Fruit fly (Drosophila melanogaster) whole organism, embryonic: Measurements from ENCODE around the gene pps.
A peak's percentile ranks its signal among the peaks of the same experiment; 100 is the strongest.

Experiments used
- ATbp ChIP-seq: fragments of 200-800 bp; sonication (Bioruptor generic); optimal IDR thresholded peaks from 2 replicates; lab custom pipeline; 2017; ENCODE audit warnings: missing biosample characterization, mild to moderate bottlenecking, missing genetic modification characterization, missing genetic modification reagents
- Bdp1 ChIP-seq: fragments of 200-800 bp; sonication (Bioruptor generic); optimal IDR thresholded peaks from 3 replicates; lab custom pipeline; 2016; ENCODE audit warnings: missing biosample characterization, missing genetic modification characterization
- CG10321 ChIP-seq: fragments of 200-800 bp; sonication (Bioruptor generic); IDR thresholded peaks from 2 replicates; pipeline ENCODE4 v1.3.6; 2022; ENCODE audit warnings: missing biosample characterization, missing genetic modification characterization
- CG10959 ChIP-seq: fragments of 200-800 bp; sonication (Bioruptor generic); IDR thresholded peaks from 2 replicates; pipeline ENCODE4 v1.3.6; 2022; ENCODE audit warnings: missing biosample characterization, missing genetic modification characterization
- CG10979 ChIP-seq: fragments of 200-800 bp; sonication (Bioruptor generic); optimal IDR thresholded peaks from 2 replicates; lab custom pipeline; 2018; ENCODE audit warnings: missing biosample characterization, mild to moderate bottlenecking, missing genetic modification characterization, moderate library complexity
- CG11560 ChIP-seq: fragments of 200-800 bp; sonication (Bioruptor generic); IDR thresholded peaks from 3 replicates; pipeline ENCODE4 v1.3.6; 2022; ENCODE audit warnings: missing biosample characterization, missing genetic modification characterization
- CG13123 ChIP-seq: fragments of 200-800 bp; sonication (Bioruptor generic); optimal IDR thresholded peaks from 2 replicates; lab custom pipeline; 2016; ENCODE audit warnings: missing biosample characterization, missing genetic modification characterization
- CG15601 ChIP-seq: fragments of 200-800 bp; sonication (Bioruptor generic); optimal IDR thresholded peaks from 3 replicates; lab custom pipeline; 2019; ENCODE audit warnings: missing biosample characterization, mild to moderate bottlenecking, missing genetic modification characterization, moderate library complexity
- CG2199 ChIP-seq: fragments of 200-800 bp; sonication (Bioruptor generic); IDR thresholded peaks from 3 replicates; pipeline ENCODE4 v1.3.6; 2022; ENCODE audit warnings: missing biosample characterization, missing genetic modification characterization
- CG2678 ChIP-seq: fragments of 200-800 bp; sonication (Bioruptor generic); optimal IDR thresholded peaks from 3 replicates; lab custom pipeline; 2019; ENCODE audit warnings: missing biosample characterization, mild to moderate bottlenecking, missing genetic modification characterization, moderate library complexity
- CG3065 ChIP-seq: fragments of 200-800 bp; sonication (Bioruptor generic); optimal IDR thresholded peaks from 2 replicates; lab custom pipeline; 2016; ENCODE audit warnings: missing biosample characterization, missing genetic modification characterization
- CG3995 ChIP-seq: fragments of 200-800 bp; sonication (Bioruptor generic); optimal IDR thresholded peaks from 3 replicates; lab custom pipeline; 2016; ENCODE audit warnings: missing biosample characterization, missing genetic modification characterization
- CG42726 ChIP-seq: fragments of 200-800 bp; sonication (Bioruptor generic); IDR thresholded peaks from 2 replicates; pipeline ENCODE4 v1.3.6; 2022; ENCODE audit warnings: missing biosample characterization, missing genetic modification characterization; ENCODE audit not compliant: partially characterized antibody
- CG4730 ChIP-seq: fragments of 200-800 bp; sonication (Bioruptor generic); IDR thresholded peaks from 2 replicates; pipeline ENCODE4 v1.3.6; 2022; ENCODE audit warnings: missing biosample characterization, missing genetic modification characterization
- CG9727 ChIP-seq: fragments of 200-800 bp; sonication (Bioruptor generic); optimal IDR thresholded peaks from 3 replicates; lab custom pipeline; 2017; ENCODE audit warnings: missing biosample characterization, mild to moderate bottlenecking, missing genetic modification characterization
- CTCF ChIP-seq: fragments of 200-800 bp; sonication (Bioruptor generic); optimal IDR thresholded peaks from 2 replicates; lab custom pipeline; 2017; ENCODE audit warnings: missing biosample characterization, mild to moderate bottlenecking, missing genetic modification characterization, moderate library complexity
- CrebB ChIP-seq: fragments of 200-800 bp; sonication (Bioruptor generic); optimal IDR thresholded peaks from 3 replicates; lab custom pipeline; 2018; ENCODE audit warnings: missing biosample characterization, mild to moderate bottlenecking, missing genetic modification characterization
- D19A ChIP-seq: fragments of 200-800 bp; optimal IDR thresholded peaks from 3 replicates; lab custom pipeline; 2019; ENCODE audit warnings: missing biosample characterization, mild to moderate bottlenecking, missing genetic modification characterization, moderate library complexity
- D19B ChIP-seq: fragments of 200-800 bp; sonication (Bioruptor generic); optimal IDR thresholded peaks from 2 replicates; lab custom pipeline; 2017; ENCODE audit warnings: missing biosample characterization, mild to moderate bottlenecking, missing genetic modification characterization
- Ets65A ChIP-seq: fragments of 200-800 bp; sonication (Bioruptor generic); peaks from one replicate; lab custom pipeline; 2016; ENCODE audit warnings: missing biosample characterization, missing genetic modification characterization
- HmgZ ChIP-seq: fragments of 200-800 bp; sonication (Bioruptor generic); optimal IDR thresholded peaks from 2 replicates; lab custom pipeline; 2018; ENCODE audit warnings: missing biosample characterization, mild to moderate bottlenecking, missing genetic modification characterization
- Hr78 ChIP-seq, 2 experiments: fragments of 200-800 bp in 1 of 2; fragments of >200 bp in 1 of 2; sonication (Bioruptor generic) in 1 of 2; optimal IDR thresholded peaks; 2 replicates each; lab custom pipeline; 2017 to 2019; ENCODE audit warnings: missing biosample characterization in 2 of 2, missing genetic modification characterization in 2 of 2, mild to moderate bottlenecking in 1 of 2, moderate library complexity in 1 of 2
- Lhr ChIP-seq: fragments of 200-800 bp; sonication (Bioruptor generic); optimal IDR thresholded peaks from 3 replicates; lab custom pipeline; 2017; ENCODE audit warnings: mild to moderate bottlenecking, missing biosample characterization, missing genetic modification reagents, missing genetic modification characterization
- MESR4 ChIP-seq: fragments of 200-800 bp; sonication (Bioruptor generic); optimal IDR thresholded peaks from 2 replicates; lab custom pipeline; 2018; ENCODE audit warnings: missing biosample characterization, mild to moderate bottlenecking, missing genetic modification characterization, moderate library complexity
- PHDP ChIP-seq: fragments of 200-800 bp; sonication (Bioruptor generic); optimal IDR thresholded peaks from 3 replicates; lab custom pipeline; 2018; ENCODE audit warnings: missing biosample characterization, mild to moderate bottlenecking, missing genetic modification characterization, moderate library complexity
- Pdp1 ChIP-seq, 2 experiments: fragments of 200-800 bp; sonication (Bioruptor generic); optimal IDR thresholded peaks; 3 replicates each; lab custom pipeline; 2016; ENCODE audit warnings: missing biosample characterization in 2 of 2, missing genetic modification characterization in 2 of 2, mild to moderate bottlenecking in 1 of 2, moderate library complexity in 1 of 2
- YL-1 ChIP-seq: fragments of 200-800 bp; sonication (Bioruptor generic); optimal IDR thresholded peaks from 3 replicates; lab custom pipeline; 2017; ENCODE audit warnings: missing biosample characterization, mild to moderate bottlenecking, missing genetic modification characterization
- amos ChIP-seq: fragments of 200-800 bp; sonication (Bioruptor generic); IDR thresholded peaks from 2 replicates; pipeline ENCODE4 v1.3.6; 2022; ENCODE audit warnings: missing biosample characterization, missing genetic modification characterization; ENCODE audit not compliant: partially characterized antibody
- cas ChIP-seq: fragments of 200-800 bp; sonication (Bioruptor generic); IDR thresholded peaks from 2 replicates; pipeline ENCODE4 v1.3.6; 2022; ENCODE audit warnings: missing biosample characterization, missing genetic modification characterization
- dysf ChIP-seq: fragments of 200-800 bp; sonication (Bioruptor generic); IDR thresholded peaks from 3 replicates; pipeline ENCODE4 v1.3.6; 2022; ENCODE audit warnings: missing biosample characterization, missing genetic modification characterization
- emc ChIP-seq: fragments of 200-800 bp; sonication (Bioruptor generic); optimal IDR thresholded peaks from 2 replicates; lab custom pipeline; 2016; ENCODE audit warnings: missing biosample characterization, missing genetic modification characterization
- en ChIP-seq: fragments of 200-800 bp; sonication (Bioruptor generic); optimal IDR thresholded peaks from 2 replicates; lab custom pipeline; 2016; ENCODE audit warnings: missing biosample characterization, missing genetic modification characterization
- fd96Cb ChIP-seq: fragments of 200-800 bp; sonication (Bioruptor generic); optimal IDR thresholded peaks from 2 replicates; lab custom pipeline; 2018; ENCODE audit warnings: missing biosample characterization, mild to moderate bottlenecking, missing genetic modification characterization, moderate library complexity
- gcm2 ChIP-seq: fragments of 200-800 bp; sonication (Bioruptor generic); optimal IDR thresholded peaks from 2 replicates; lab custom pipeline; 2016; ENCODE audit warnings: missing biosample characterization, missing genetic modification characterization
- gt ChIP-seq: fragments of 200-800 bp; sonication (Bioruptor generic); IDR thresholded peaks from 2 replicates; pipeline ENCODE4 v1.3.6; 2022; ENCODE audit warnings: missing biosample characterization, missing genetic modification characterization
- hbn ChIP-seq: fragments of 200-800 bp; sonication (Bioruptor generic); IDR thresholded peaks from 2 replicates; pipeline ENCODE4 v1.3.6; 2022; ENCODE audit warnings: missing biosample characterization, missing genetic modification characterization; ENCODE audit not compliant: partially characterized antibody
- her ChIP-seq: fragments of 200-800 bp; sonication (Bioruptor generic); optimal IDR thresholded peaks from 2 replicates; lab custom pipeline; 2016; ENCODE audit warnings: missing biosample characterization, missing genetic modification characterization
- hth ChIP-seq: fragments of >200 bp; optimal IDR thresholded peaks from 2 replicates; lab custom pipeline; 2017; ENCODE audit warnings: inconsistent platforms
- insv ChIP-seq, 2 experiments: fragments of 200-800 bp; sonication (Bioruptor generic); optimal IDR thresholded peaks; 3 replicates each; lab custom pipeline; 2016 to 2018; ENCODE audit warnings: missing biosample characterization in 2 of 2, missing genetic modification characterization in 2 of 2
- lilli ChIP-seq: fragments of 200-800 bp; sonication (Bioruptor generic); optimal IDR thresholded peaks from 3 replicates; lab custom pipeline; 2016; ENCODE audit warnings: missing biosample characterization, missing genetic modification characterization
- mam ChIP-seq: fragments of 200-800 bp; sonication (Bioruptor generic); optimal IDR thresholded peaks from 3 replicates; lab custom pipeline; 2016; ENCODE audit warnings: missing biosample characterization, missing genetic modification characterization
- mirr ChIP-seq: fragments of 200-800 bp; sonication (Bioruptor generic); optimal IDR thresholded peaks from 3 replicates; lab custom pipeline; 2018; ENCODE audit warnings: missing biosample characterization, mild to moderate bottlenecking, missing genetic modification characterization
- odd ChIP-seq: fragments of 200-800 bp; sonication (Bioruptor generic); optimal IDR thresholded peaks from 2 replicates; lab custom pipeline; 2017; ENCODE audit warnings: missing biosample characterization, mild to moderate bottlenecking, missing genetic modification characterization
- prd ChIP-seq, 3 experiments: fragments of >200 bp in 2 of 3; fragments of 200-800 bp in 1 of 3; sonication (Bioruptor generic) in 1 of 3; optimal IDR thresholded peaks in 2 of 3; IDR thresholded peaks in 1 of 3; 2 replicates in 2 of 3; 3 replicates in 1 of 3; pipeline versions ENCODE4 v1.3.6 to Lab custom; 2017 to 2022; ENCODE audit warnings: missing biosample characterization in 1 of 3, missing genetic modification characterization in 1 of 3
- ranshi ChIP-seq: fragments of 200-800 bp; sonication (Bioruptor generic); IDR thresholded peaks from 2 replicates; pipeline ENCODE4 v1.3.6; 2022; ENCODE audit warnings: missing biosample characterization, missing genetic modification characterization
- ro ChIP-seq: fragments of 200-800 bp; sonication (Bioruptor generic); IDR thresholded peaks from 2 replicates; pipeline ENCODE4 v1.3.6; 2022; ENCODE audit warnings: missing biosample characterization, missing genetic modification characterization
- run ChIP-seq: fragments of 200-800 bp; sonication (Bioruptor generic); optimal IDR thresholded peaks from 3 replicates; lab custom pipeline; 2018; ENCODE audit warnings: missing biosample characterization, mild to moderate bottlenecking, missing genetic modification characterization
- sens-2 ChIP-seq: fragments of 200-800 bp; sonication (Bioruptor generic); IDR thresholded peaks from 2 replicates; pipeline ENCODE4 v1.3.6; 2022; ENCODE audit warnings: missing biosample characterization, missing genetic modification characterization
- trem ChIP-seq: fragments of 200-800 bp; optimal IDR thresholded peaks from 3 replicates; lab custom pipeline; 2019; ENCODE audit warnings: missing biosample characterization, mild to moderate bottlenecking, missing genetic modification characterization, moderate library complexity
- ttk ChIP-seq: fragments of 200-800 bp; sonication (Bioruptor generic); IDR thresholded peaks from 2 replicates; pipeline ENCODE4 v2.1.2; 2022; ENCODE audit warnings: missing biosample characterization, missing genetic modification characterization
- zfh2 ChIP-seq: fragments of 200-800 bp; sonication (Bioruptor generic); optimal IDR thresholded peaks from 2 replicates; lab custom pipeline; 2016; ENCODE audit warnings: missing biosample characterization, missing genetic modification characterization

Gene pps

dm6 chr3R:12402935-12403334 lies 10.7 kb upstream of the pps start (continued):
- TF ChIP-seq emc (GFP tag; lab: Kevin White, UChicago) (peak; percentile 97), MESR4 (GFP tag; lab: Kevin White, UChicago) (peak; percentile 73), ATbp (GFP tag; lab: Kevin White, UChicago) (peak; percentile 99), CG42726 (GFP tag; lab: Robert Waterston, UW) (no peak), hbn (GFP tag; lab: Robert Waterston, UW) (peak; percentile 36; the same call in 1 of the 2 replicates), lilli (GFP tag; lab: Kevin White, UChicago) (peak; percentile 96), sens-2 (GFP tag; lab: Robert Waterston, UW) (peak; percentile 97), fd96Cb (tag; lab: Kevin White, UChicago) (peak; percentile 99), CG11560 (tag; lab: Robert Waterston, UW) (peak; percentile 65; the same call in 2 of the 3 replicates), CG10959 (GFP tag; lab: Robert Waterston, UW) (peak; percentile 96), CG10321 (peak; percentile 81), mam (GFP tag; lab: Kevin White, UChicago) (peak; percentile 92), her (peak; percentile 90), gt (GFP tag; lab: Robert Waterston, UW) (peak; percentile 85), ro (GFP tag; lab: Robert Waterston, UW) (peak; percentile 63), D19A (peak; percentile 99), CTCF (GFP tag; lab: Kevin White, UChicago) (peak; percentile 70), amos (no peak), HmgZ (peak; percentile 98), CrebB (tag; lab: Kevin White, UChicago) (peak; percentile 98), en (GFP tag; lab: Kevin White, UChicago) (peak; percentile 94), cas (GFP tag; lab: Robert Waterston, UW) (peak; percentile 89), CG2678 (tag; lab: Kevin White, UChicago) (peak; percentile 99), D19B (GFP tag; lab: Kevin White, UChicago) (peak; percentile 95), Bdp1 (GFP tag; lab: Kevin White, UChicago) (peak; percentile 86), CG3065 (peak; percentile 89), CG9727 (GFP tag; lab: Kevin White, UChicago) (peak; percentile 98), hth (lab: Kevin White, UChicago) (no peak), zfh2 (GFP tag; lab: Kevin White, UChicago) (peak; percentile 87), trem (tag; lab: Kevin White, UChicago) (peak; percentile 98), run (peak; percentile 95), CG3995 (GFP tag; lab: Kevin White, UChicago) (peak; percentile 89), PHDP (tag; lab: Kevin White, UChicago) (peak; percentile 99), insv (GFP tag; optimal IDR thresholded peaks at IDR 0.05; lab: Kevin White, UChicago) (peak; percentile 22 to 79), Hr78 (GFP tag; optimal IDR thresholded peaks at IDR 0.05; lab: Kevin White, UChicago) (peak in 1 of 2 experiments; percentile 89), CG15601 (tag; lab: Kevin White, UChicago) (peak; percentile 98), Ets65A (GFP tag; lab: Kevin White, UChicago) (peak; percentile 98), ttk (GFP tag; lab: Robert Waterston, UW) (peak; percentile 93), YL-1 (peak; percentile 91), ranshi (GFP tag; lab: Robert Waterston, UW) (peak; percentile 96), Pdp1 (GFP tag; optimal IDR thresholded peaks at IDR 0.05; lab: Kevin White, UChicago) (peak; percentile 94 to 96), dysf (GFP tag; lab: Robert Waterston, UW) (peak; percentile 97), gcm2 (GFP tag; lab: Kevin White, UChicago) (peak; percentile 92), CG4730 (peak; percentile 86), CG2199 (peak; percentile 94), prd (optimal IDR thresholded peaks at IDR 0.05; lab: Kevin White, UChicago) (no peak), prd (GFP tag; IDR thresholded peaks at IDR 0.05; lab: Robert Waterston, UW) (peak; percentile 97), odd (peak; percentile 96), Lhr (GFP tag; lab: Kevin White, UChicago) (peak; percentile 92), CG10979 (tag; lab: Kevin White, UChicago) (peak; percentile 99), mirr (GFP tag; lab: Kevin White, UChicago) (peak; percentile 99), CG13123 (GFP tag; lab: Kevin White, UChicago) (peak; percentile 84)
